Fruit fly (Drosophila melanogaster) whole organism, embryonic: ENCODE measurements around the gene Rpn10.

ENCODE experiments used
- Atf-2 ChIP-seq: fragments of 200-800 bp; sonication (Bioruptor generic); optimal IDR thresholded peaks from 2 replicates; lab custom pipeline; 2016; ENCODE audit warnings: missing biosample characterization, missing genetic modification characterization
- CG10274 ChIP-seq: fragments of 200-800 bp; sonication (Bioruptor generic); optimal IDR thresholded peaks from 3 replicates; lab custom pipeline; 2017; ENCODE audit warnings: missing biosample characterization, mild to moderate bottlenecking, missing genetic modification characterization
- CG11247 ChIP-seq: fragments of 200-800 bp; sonication (Bioruptor generic); IDR thresholded peaks from 2 replicates; pipeline ENCODE4 v1.3.6; 2022; ENCODE audit warnings: missing biosample characterization, missing genetic modification characterization
- CG12155 ChIP-seq: fragments of 200-800 bp; sonication (Bioruptor generic); optimal IDR thresholded peaks from 3 replicates; lab custom pipeline; 2016; ENCODE audit warnings: missing biosample characterization, missing genetic modification characterization
- CG12744 ChIP-seq: fragments of 200-800 bp; sonication (Bioruptor generic); optimal IDR thresholded peaks from 2 replicates; lab custom pipeline; 2016; ENCODE audit warnings: missing biosample characterization, missing genetic modification characterization
- CG13775 ChIP-seq: fragments of 200-800 bp; sonication (Bioruptor generic); optimal IDR thresholded peaks from 3 replicates; lab custom pipeline; 2017; ENCODE audit warnings: missing biosample characterization, mild to moderate bottlenecking, missing genetic modification characterization
- CG15601 ChIP-seq: fragments of 200-800 bp; sonication (Bioruptor generic); optimal IDR thresholded peaks from 3 replicates; lab custom pipeline; 2019; ENCODE audit warnings: missing biosample characterization, mild to moderate bottlenecking, missing genetic modification characterization, moderate library complexity
- CG1647 ChIP-seq: fragments of 200-800 bp; sonication (Bioruptor generic); optimal IDR thresholded peaks from 3 replicates; lab custom pipeline; 2016; ENCODE audit warnings: missing biosample characterization, missing genetic modification characterization
- CG16813 ChIP-seq: fragments of 200-800 bp; sonication (Bioruptor generic); IDR thresholded peaks from 3 replicates; pipeline ENCODE4 v1.3.6; 2022; ENCODE audit warnings: missing biosample characterization, missing genetic modification characterization; ENCODE audit not compliant: partially characterized antibody
- CG18262 ChIP-seq: fragments of 200-800 bp; optimal IDR thresholded peaks from 3 replicates; lab custom pipeline; 2019; ENCODE audit warnings: missing biosample characterization, mild to moderate bottlenecking, missing genetic modification characterization, moderate library complexity
- CG18476 ChIP-seq: fragments of 200-800 bp; sonication (Bioruptor generic); optimal IDR thresholded peaks from 2 replicates; lab custom pipeline; 2016; ENCODE audit warnings: missing biosample characterization, mild to moderate bottlenecking, missing genetic modification characterization
- CG18619 ChIP-seq: fragments of 200-800 bp; sonication (Bioruptor generic); optimal IDR thresholded peaks from 3 replicates; lab custom pipeline; 2017; ENCODE audit warnings: missing biosample characterization, mild to moderate bottlenecking, missing genetic modification characterization
- CG2875 ChIP-seq: fragments of 200-800 bp; sonication (Bioruptor generic); optimal IDR thresholded peaks from 2 replicates; lab custom pipeline; 2017; ENCODE audit warnings: missing biosample characterization, mild to moderate bottlenecking, missing genetic modification characterization, missing genetic modification reagents
- CG31441 ChIP-seq: fragments of 200-800 bp; sonication (Bioruptor generic); IDR thresholded peaks from 2 replicates; pipeline ENCODE4 v1.3.6; 2022; ENCODE audit warnings: missing biosample characterization, missing genetic modification characterization
- CG4282 ChIP-seq: fragments of 200-800 bp; sonication (Bioruptor generic); optimal IDR thresholded peaks from 2 replicates; lab custom pipeline; 2016; ENCODE audit warnings: missing biosample characterization, missing genetic modification characterization
- CG43689 ChIP-seq: fragments of 200-800 bp; sonication (Bioruptor generic); IDR thresholded peaks from 2 replicates; pipeline ENCODE4 v1.3.6; 2022; ENCODE audit warnings: missing biosample characterization, missing genetic modification characterization
- CG4404 ChIP-seq: fragments of 200-800 bp; sonication (Bioruptor generic); IDR thresholded peaks from 2 replicates; pipeline ENCODE4 v1.3.6; 2022; ENCODE audit warnings: missing biosample characterization, missing genetic modification characterization
- CG6791 ChIP-seq: fragments of 200-800 bp; sonication (Bioruptor generic); IDR thresholded peaks from 3 replicates; pipeline ENCODE4 v1.3.6; 2022; ENCODE audit warnings: missing biosample characterization, missing genetic modification characterization; ENCODE audit not compliant: partially characterized antibody
- CG9609 ChIP-seq: fragments of 200-800 bp; sonication (Bioruptor generic); optimal IDR thresholded peaks from 3 replicates; lab custom pipeline; 2016; ENCODE audit warnings: missing biosample characterization, missing genetic modification characterization
- CG9817 ChIP-seq: fragments of 200-800 bp; sonication (Bioruptor generic); optimal IDR thresholded peaks from 2 replicates; lab custom pipeline; 2018; ENCODE audit warnings: missing biosample characterization, mild to moderate bottlenecking, missing genetic modification characterization, moderate library complexity
- CG9876 ChIP-seq: fragments of 200-800 bp; sonication (Bioruptor generic); optimal IDR thresholded peaks from 2 replicates; lab custom pipeline; 2016; ENCODE audit warnings: missing biosample characterization, missing genetic modification characterization
- CkIIα-i1 ChIP-seq: fragments of 200-800 bp; sonication (Bioruptor generic); IDR thresholded peaks from 2 replicates; pipeline ENCODE4 v1.3.6; 2022; ENCODE audit warnings: missing biosample characterization, missing genetic modification characterization
- D19A ChIP-seq: fragments of 200-800 bp; optimal IDR thresholded peaks from 3 replicates; lab custom pipeline; 2019; ENCODE audit warnings: missing biosample characterization, mild to moderate bottlenecking, missing genetic modification characterization, moderate library complexity
- Hand ChIP-seq: fragments of 200-800 bp; sonication (Bioruptor generic); optimal IDR thresholded peaks from 2 replicates; lab custom pipeline; 2017; ENCODE audit warnings: mild to moderate bottlenecking, missing biosample characterization, missing genetic modification reagents, missing genetic modification characterization
- Hey ChIP-seq: fragments of 200-800 bp; sonication (Bioruptor generic); optimal IDR thresholded peaks from 3 replicates; lab custom pipeline; 2018; ENCODE audit warnings: missing biosample characterization, mild to moderate bottlenecking, missing genetic modification characterization
- Lim3 ChIP-seq: fragments of 200-800 bp; sonication (Bioruptor generic); IDR thresholded peaks from 2 replicates; pipeline ENCODE4 v1.3.6; 2022; ENCODE audit warnings: missing biosample characterization, missing genetic modification characterization
- Mad ChIP-seq: fragments of 200-800 bp; sonication (Bioruptor generic); optimal IDR thresholded peaks from 2 replicates; lab custom pipeline; 2016; ENCODE audit warnings: missing biosample characterization, missing genetic modification characterization
- NC2α ChIP-seq: fragments of 200-800 bp; sonication (Bioruptor generic); optimal IDR thresholded peaks from 2 replicates; lab custom pipeline; 2016; ENCODE audit warnings: missing biosample characterization, missing genetic modification characterization
- Neu2 ChIP-seq: fragments of 200-800 bp; sonication (Bioruptor generic); optimal IDR thresholded peaks from 3 replicates; lab custom pipeline; 2016; ENCODE audit warnings: missing biosample characterization, missing genetic modification characterization, borderline replicate concordance
- Sox102F ChIP-seq: fragments of 200-800 bp; sonication (Bioruptor generic); optimal IDR thresholded peaks from 2 replicates; lab custom pipeline; 2018; ENCODE audit warnings: missing biosample characterization, mild to moderate bottlenecking, missing genetic modification characterization, moderate library complexity
- Usf ChIP-seq: fragments of 200-800 bp; sonication (Bioruptor generic); optimal IDR thresholded peaks from 2 replicates; lab custom pipeline; 2017; ENCODE audit warnings: missing genotype, missing biosample characterization, missing genetic modification characterization
- bsh ChIP-seq, 2 experiments: fragments of 200-800 bp; sonication (Bioruptor generic); optimal IDR thresholded peaks; 2 replicates each; lab custom pipeline; 2017 to 2018; ENCODE audit warnings: mild to moderate bottlenecking in 2 of 2, missing biosample characterization in 2 of 2, missing genetic modification characterization in 2 of 2, moderate library complexity in 1 of 2
- cad ChIP-seq: fragments of >200 bp; optimal IDR thresholded peaks from 2 replicates; lab custom pipeline; 2017; ENCODE audit warnings: missing biosample characterization, missing genetic modification characterization
- crc ChIP-seq: fragments of 200-800 bp; sonication (Bioruptor generic); optimal IDR thresholded peaks from 2 replicates; lab custom pipeline; 2016; ENCODE audit warnings: missing biosample characterization, missing genetic modification characterization
- danr ChIP-seq: fragments of 200-800 bp; sonication (Bioruptor generic); IDR thresholded peaks from 2 replicates; pipeline ENCODE4 v1.3.6; 2022; ENCODE audit warnings: missing biosample characterization, missing genetic modification characterization
- disco-r ChIP-seq: fragments of 200-800 bp; sonication (Bioruptor generic); optimal IDR thresholded peaks from 2 replicates; lab custom pipeline; 2016; ENCODE audit warnings: missing biosample characterization, missing genetic modification characterization
- dmrt11E ChIP-seq: fragments of 200-800 bp; sonication (Bioruptor generic); optimal IDR thresholded peaks from 3 replicates; lab custom pipeline; 2018; ENCODE audit warnings: missing biosample characterization, mild to moderate bottlenecking, missing genetic modification characterization, moderate library complexity
- ftz-f1 ChIP-seq: fragments of 200-800 bp; sonication (Bioruptor generic); optimal IDR thresholded peaks from 2 replicates; lab custom pipeline; 2016; ENCODE audit warnings: missing biosample characterization, missing genetic modification characterization
- nerfin-1 ChIP-seq: fragments of 200-800 bp; sonication (Bioruptor generic); optimal IDR thresholded peaks from 3 replicates; lab custom pipeline; 2019; ENCODE audit warnings: missing biosample characterization, mild to moderate bottlenecking, missing genetic modification characterization, moderate library complexity
- nom ChIP-seq: fragments of 200-800 bp; sonication (Bioruptor generic); optimal IDR thresholded peaks from 2 replicates; lab custom pipeline; 2017; ENCODE audit warnings: missing biosample characterization, missing genetic modification characterization, mild to moderate bottlenecking, moderate library complexity, missing genetic modification reagents
- pan ChIP-seq, 4 experiments: fragments of >200 bp in 3 of 4; fragments of 200-800 bp in 1 of 4; sonication (Bioruptor generic) in 1 of 4; optimal IDR thresholded peaks in 3 of 4; IDR thresholded peaks in 1 of 4; 2 replicates each; pipeline versions ENCODE4 v1.3.6 to Lab custom; 2017 to 2022; ENCODE audit warnings: missing biosample characterization in 2 of 4, missing genetic modification characterization in 2 of 4, mixed read lengths in 1 of 4
- pita ChIP-seq: fragments of 200-800 bp; sonication (Bioruptor generic); optimal IDR thresholded peaks from 2 replicates; lab custom pipeline; 2017; ENCODE audit warnings: missing biosample characterization, mild to moderate bottlenecking, missing genetic modification characterization
- salm ChIP-seq: fragments of 200-800 bp; sonication (Bioruptor generic); optimal IDR thresholded peaks from 2 replicates; lab custom pipeline; 2018; ENCODE audit warnings: missing biosample characterization, mild to moderate bottlenecking, missing genetic modification characterization
- sd ChIP-seq: fragments of 200-800 bp; sonication (Bioruptor generic); optimal IDR thresholded peaks from 3 replicates; lab custom pipeline; 2018; ENCODE audit warnings: missing biosample characterization, mild to moderate bottlenecking, missing genetic modification characterization, moderate library complexity
- sima ChIP-seq: fragments of 200-800 bp; sonication (Bioruptor generic); optimal IDR thresholded peaks from 2 replicates; lab custom pipeline; 2016; ENCODE audit warnings: missing biosample characterization, missing genetic modification characterization
- trem ChIP-seq: fragments of 200-800 bp; optimal IDR thresholded peaks from 3 replicates; lab custom pipeline; 2019; ENCODE audit warnings: missing biosample characterization, mild to moderate bottlenecking, missing genetic modification characterization, moderate library complexity
- vvl ChIP-seq: fragments of 200-800 bp; sonication (Bioruptor generic); IDR thresholded peaks from 2 replicates; pipeline ENCODE4 v1.3.6; 2022; ENCODE audit warnings: missing biosample characterization, missing genetic modification characterization
- zen2 ChIP-seq: fragments of 200-800 bp; sonication (Bioruptor generic); IDR thresholded peaks from 3 replicates; pipeline ENCODE4 v1.3.6; 2022; ENCODE audit warnings: missing biosample characterization, missing genetic modification characterization; ENCODE audit not compliant: partially characterized antibody
- zf30C ChIP-seq: fragments of 200-800 bp; sonication (Bioruptor generic); optimal IDR thresholded peaks from 3 replicates; lab custom pipeline; 2018; ENCODE audit warnings: missing biosample characterization, mild to moderate bottlenecking, missing genetic modification characterization

Gene Rpn10

DNA sequence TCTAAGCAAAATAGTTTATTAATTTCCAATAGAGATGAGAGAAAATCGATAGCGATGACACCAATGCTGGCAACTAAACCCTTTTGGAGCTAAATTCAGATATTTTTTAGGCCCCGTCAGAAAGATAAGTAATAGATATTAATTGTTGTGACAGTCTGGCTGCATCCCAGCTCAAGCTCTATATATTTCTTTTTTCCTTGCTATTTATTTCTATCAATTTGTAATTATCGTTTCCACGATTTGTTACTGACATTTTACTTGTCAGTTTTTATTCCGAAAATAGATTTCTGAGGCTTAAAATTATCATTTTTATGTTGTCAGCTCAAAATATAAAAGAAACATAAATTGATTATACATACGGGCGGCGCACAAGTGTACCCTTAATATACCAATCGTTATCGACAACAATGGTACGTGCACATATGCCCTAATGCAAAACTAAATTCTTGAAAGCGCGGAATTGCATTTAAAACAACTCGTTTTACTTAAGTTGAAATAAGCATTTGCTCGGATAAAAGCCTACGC, 32.1 kb downstream of the Rpn10 start, which contains the start of the genes CRIF and SMC5 (continued):
- TF ChIP-seq CG13775 (GFP tag; lab: Kevin White, UChicago) (peak; percentile 85), danr (GFP tag; lab: Robert Waterston, UW) (no peak), CG12155 (GFP tag; lab: Kevin White, UChicago) (peak; percentile 70), CG9609 (peak; percentile 69), CG31441 (no peak; the same call in 1 of the 2 replicates), NC2α (GFP tag; lab: Kevin White, UChicago) (no peak), dmrt11E (tag; lab: Kevin White, UChicago) (peak; percentile 69), CG16813 (GFP tag; lab: Robert Waterston, UW) (0 out of 3 replicates have a peak, but pooled peaks have one; percentile 30), bsh (GFP tag; optimal IDR thresholded peaks at IDR 0.05; lab: Kevin White, UChicago) (peak in 1 of 2 experiments; percentile 54), crc (GFP tag; lab: Kevin White, UChicago) (no peak), Mad (GFP tag; lab: Kevin White, UChicago) (peak; percentile 56), CG2875 (GFP tag; lab: Kevin White, UChicago) (no peak), CG15601 (tag; lab: Kevin White, UChicago) (peak; percentile 68), cad (GFP tag; lab: Kevin White, UChicago) (no peak), CG10274 (no peak), CG18619 (peak; percentile 60), CG12744 (GFP tag; lab: Kevin White, UChicago) (peak; percentile 14), pita (no peak), sima (GFP tag; lab: Kevin White, UChicago) (peak; percentile 26), CG1647 (GFP tag; lab: Kevin White, UChicago) (peak; percentile 56), CG18262 (peak; percentile 70), Lim3 (GFP tag; lab: Robert Waterston, UW) (no peak), disco-r (GFP tag; lab: Kevin White, UChicago) (peak; percentile 17), salm (tag; lab: Kevin White, UChicago) (no peak), Neu2 (GFP tag; lab: Kevin White, UChicago) (peak; percentile 14), CG4282 (no peak), nom (GFP tag; lab: Kevin White, UChicago) (no peak), CkIIα-i1 (GFP tag; lab: Robert Waterston, UW) (no peak), D19A (tag; lab: Kevin White, UChicago) (peak; percentile 23), CG9817 (peak; percentile 70), trem (tag; lab: Kevin White, UChicago) (peak; percentile 49), nerfin-1 (tag; lab: Kevin White, UChicago) (peak; percentile 42), CG9876 (GFP tag; lab: Kevin White, UChicago) (peak; percentile 48), Hand (GFP tag; lab: Kevin White, UChicago) (no peak), vvl (GFP tag; lab: Robert Waterston, UW) (peak; percentile 45; the same call in 1 of the 2 replicates), Atf-2 (GFP tag; lab: Kevin White, UChicago) (peak; percentile 65), Usf (GFP tag; lab: Kevin White, UChicago) (no peak), Hey (tag; lab: Kevin White, UChicago) (no peak), CG6791 (GFP tag; lab: Robert Waterston, UW) (no peak), CG4404 (GFP tag; lab: Robert Waterston, UW) (peak; percentile 60), pan (optimal IDR thresholded peaks at IDR 0.05; lab: Kevin White, UChicago) (no peak), pan (GFP tag; optimal IDR thresholded peaks at IDR 0.05 in 1 of 2, IDR thresholded peaks at IDR 0.05 in 1 of 2) (peak in 1 of 2 experiments; percentile 53), CG18476 (GFP tag; lab: Kevin White, UChicago) (peak; percentile 56), sd (no peak), zf30C (GFP tag; lab: Kevin White, UChicago) (no peak), Sox102F (GFP tag; lab: Kevin White, UChicago) (no peak), zen2 (GFP tag; lab: Robert Waterston, UW) (no peak), CG43689 (no peak), CG11247 (GFP tag; lab: Robert Waterston, UW) (no peak), ftz-f1 (GFP tag; lab: Kevin White, UChicago) (no peak)
